Worm (Caenorhabditis elegans): ENCODE data around the gene T02H6.11.

Gene T02H6.11

ce11 chrII:696776-697532 is 4.0 kb downstream of the T02H6.11 start:
- TF ChIP-seq T22C8.4 (GFP tag; IDR thresholded peaks at IDR 0.05), result peak; percentile 75
- peak; percentile 66 for TF ChIP-seq klf-2 (GFP tag; conservative IDR thresholded peaks at IDR 0.05)
- TF ChIP-seq ref-1 (GFP tag; conservative IDR thresholded peaks at IDR 0.05), result peak; percentile 59
- peak; percentile 23; the same call in 1 of the 2 replicates for TF ChIP-seq ztf-29 (GFP tag; IDR thresholded peaks at IDR 0.05)
- peak; percentile 69 for TF ChIP-seq flt-1 (GFP tag; IDR thresholded peaks at IDR 0.05)
- TF ChIP-seq tab-1 (GFP tag; IDR thresholded peaks at IDR 0.05), result peak; percentile 81

DNA sequence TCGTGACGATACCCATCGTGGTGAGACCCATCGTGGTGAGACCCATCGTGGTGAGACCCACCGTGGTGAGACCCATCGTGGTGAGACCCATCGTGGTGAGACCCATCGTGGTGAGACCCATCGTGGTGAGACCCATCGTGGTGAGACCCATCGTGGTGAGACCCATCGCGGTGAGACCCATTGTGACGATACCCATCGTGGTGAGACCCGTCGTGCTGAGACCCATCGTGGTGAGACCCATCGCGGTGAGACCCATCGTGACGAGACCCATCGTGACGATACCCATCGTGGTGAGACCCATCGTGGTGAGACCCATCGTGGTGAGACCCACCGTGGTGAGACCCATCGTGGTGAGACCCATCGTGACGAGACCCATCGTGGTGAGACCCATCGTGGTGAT is 5.8 kb downstream of the T02H6.11 start:
- TF ChIP-seq tab-1 (GFP tag; IDR thresholded peaks at IDR 0.05) (peak; percentile 80), T22C8.4 (GFP tag; IDR thresholded peaks at IDR 0.05) (peak; percentile 34; the same call in 1 of the 2 replicates), ref-1 (GFP tag; conservative IDR thresholded peaks at IDR 0.05) (0 out of 2 replicates have a peak, but pooled peaks have one; percentile 28), ztf-23 (GFP tag; IDR thresholded peaks at IDR 0.05) (peak; percentile 41; the same call in 1 of the 2 replicates)

DNA sequence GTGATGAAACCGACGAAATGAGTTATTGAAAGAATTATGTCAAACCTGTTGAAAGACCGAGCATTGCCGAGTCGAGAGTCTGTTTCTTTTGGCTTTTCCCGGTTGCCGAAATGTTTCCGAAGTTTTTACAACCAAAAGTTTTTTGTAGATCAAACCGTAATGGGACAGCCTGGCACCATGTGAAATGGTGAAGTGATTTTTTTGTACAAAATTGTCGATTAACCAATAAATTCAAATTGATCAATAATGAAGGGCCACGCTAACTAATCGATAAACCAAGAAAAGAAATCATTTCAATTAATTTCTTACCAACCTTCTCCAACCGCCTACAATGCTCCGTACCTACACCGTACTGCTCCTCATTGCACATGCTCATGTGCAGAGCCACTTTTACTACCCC is 9.4 kb downstream of the T02H6.11 start, which contains the start of gene T02H6.3:
Gene T02H6.3, plus strand, starts transcription at position 301 of the 400 bp plus-strand sequence.
- TF ChIP-seq ztf-29 (GFP tag; IDR thresholded peaks at IDR 0.05) (no peak), ref-1 (GFP tag; conservative IDR thresholded peaks at IDR 0.05) (no peak)

DNA sequence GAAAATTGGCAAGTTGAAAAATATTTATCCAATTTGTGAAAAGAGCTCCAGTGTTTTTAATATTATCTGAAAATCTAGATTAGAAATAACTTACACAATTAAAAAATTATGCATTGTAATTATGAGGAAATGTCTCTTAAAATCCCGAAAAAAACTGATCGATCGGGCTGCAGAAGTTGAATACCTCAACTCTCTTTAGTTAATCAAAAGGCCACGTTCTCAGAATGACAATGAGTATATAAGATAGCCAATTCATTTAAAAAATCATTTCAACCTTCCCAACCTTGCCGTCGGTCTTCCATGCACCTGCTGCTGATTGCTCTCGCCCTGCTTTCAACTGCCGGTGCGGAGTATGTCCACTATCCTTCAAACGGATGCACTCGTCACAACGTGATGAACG is 11.2 kb downstream of the T02H6.11 start, which contains the start of gene T02H6.4:
Gene T02H6.4, plus strand, starts transcription at position 301 of the 400 bp plus-strand sequence.
- TF ChIP-seq med-1 (GFP tag; optimal IDR thresholded peaks at IDR 0.05; ENCODE audit: insufficient read depth) (no peak), flt-1 (GFP tag; IDR thresholded peaks at IDR 0.05) (no peak), ztf-29 (GFP tag; IDR thresholded peaks at IDR 0.05) (no peak), ref-1 (GFP tag; conservative IDR thresholded peaks at IDR 0.05) (no peak), T22C8.4 (GFP tag; IDR thresholded peaks at IDR 0.05) (no peak)

ce11 chrII:684811-685210 is 16.1 kb downstream of the T02H6.11 start, which contains the start of gene T02H6.5:
T02H6.5 (plus strand) TSS chrII:685111.
- no peak for TF ChIP-seq med-1 (GFP tag; optimal IDR thresholded peaks at IDR 0.05; ENCODE audit: insufficient read depth)

- TF ChIP-seq tab-1 (GFP tag; IDR thresholded peaks at IDR 0.05), result no peak
- no peak for TF ChIP-seq ref-1 (GFP tag; conservative IDR thresholded peaks at IDR 0.05)
- TF ChIP-seq med-1 (GFP tag; optimal IDR thresholded peaks at IDR 0.05; ENCODE audit: insufficient read depth), result no peak
- TF ChIP-seq flt-1 (GFP tag; IDR thresholded peaks at IDR 0.05), result no peak
- no peak for TF ChIP-seq ztf-29 (GFP tag; IDR thresholded peaks at IDR 0.05)
- TF ChIP-seq klf-2 (GFP tag; conservative IDR thresholded peaks at IDR 0.05), result no peak
- TF ChIP-seq ztf-23 (GFP tag; IDR thresholded peaks at IDR 0.05), result no peak
- no peak for TF ChIP-seq T22C8.4 (GFP tag; IDR thresholded peaks at IDR 0.05)
- no peak for TF ChIP-seq cog-1 (tag; optimal IDR thresholded peaks at IDR 0.05)
Measured at ce11 chrII:683467-683866, 17.5 kb downstream of the T02H6.11 start, which contains the start of gene T02H6.6. T02H6.6 (plus strand) TSS chrII:683767.

ce11 chrII:682326-682725 is 18.6 kb downstream of the T02H6.11 start, which contains the start of gene T02H6.7:
T02H6.7 (plus strand) TSS chrII:682626.
- TF ChIP-seq ref-1 (GFP tag; conservative IDR thresholded peaks at IDR 0.05), result no peak
- TF ChIP-seq ztf-29 (GFP tag; IDR thresholded peaks at IDR 0.05), result no peak
- no peak for TF ChIP-seq flt-1 (GFP tag; IDR thresholded peaks at IDR 0.05)
- no peak for TF ChIP-seq ztf-23 (GFP tag; IDR thresholded peaks at IDR 0.05)
- no peak for TF ChIP-seq med-1 (GFP tag; optimal IDR thresholded peaks at IDR 0.05; ENCODE audit: insufficient read depth)
- no peak for TF ChIP-seq cog-1 (tag; optimal IDR thresholded peaks at IDR 0.05)
- no peak for TF ChIP-seq klf-2 (GFP tag; conservative IDR thresholded peaks at IDR 0.05)
- no peak for TF ChIP-seq T22C8.4 (GFP tag; IDR thresholded peaks at IDR 0.05)
- no peak for TF ChIP-seq tab-1 (GFP tag; IDR thresholded peaks at IDR 0.05)

ce11 chrII:680612-681011 is 20.3 kb downstream of the T02H6.11 start, which contains the start of the genes T02H6.10 and T02H6.8:
T02H6.10 (minus strand) TSS chrII:680712.
T02H6.8 (plus strand) TSS chrII:680832.
- no peak for TF ChIP-seq klf-2 (GFP tag; conservative IDR thresholded peaks at IDR 0.05)
- no peak for TF ChIP-seq cog-1 (tag; optimal IDR thresholded peaks at IDR 0.05)
- TF ChIP-seq T22C8.4 (GFP tag; IDR thresholded peaks at IDR 0.05), result no peak
- no peak for TF ChIP-seq flt-1 (GFP tag; IDR thresholded peaks at IDR 0.05)
- no peak for TF ChIP-seq ztf-29 (GFP tag; IDR thresholded peaks at IDR 0.05)
- no peak for TF ChIP-seq tab-1 (GFP tag; IDR thresholded peaks at IDR 0.05)
- no peak for TF ChIP-seq ref-1 (GFP tag; conservative IDR thresholded peaks at IDR 0.05)
- TF ChIP-seq med-1 (GFP tag; optimal IDR thresholded peaks at IDR 0.05; ENCODE audit: insufficient read depth), result no peak
- TF ChIP-seq ztf-23 (GFP tag; IDR thresholded peaks at IDR 0.05), result no peak

- TF ChIP-seq T22C8.4 (GFP tag; IDR thresholded peaks at IDR 0.05) (no peak), ref-1 (GFP tag; conservative IDR thresholded peaks at IDR 0.05) (no peak), ztf-29 (GFP tag; IDR thresholded peaks at IDR 0.05) (no peak), tab-1 (GFP tag; IDR thresholded peaks at IDR 0.05) (no peak), klf-2 (GFP tag; conservative IDR thresholded peaks at IDR 0.05) (no peak), med-1 (GFP tag; optimal IDR thresholded peaks at IDR 0.05; ENCODE audit: insufficient read depth) (no peak), flt-1 (GFP tag; IDR thresholded peaks at IDR 0.05) (no peak), cog-1 (tag; optimal IDR thresholded peaks at IDR 0.05) (no peak), ztf-23 (GFP tag; IDR thresholded peaks at IDR 0.05) (no peak)
Measured at ce11 chrII:678581-678980, 22.3 kb downstream of the T02H6.11 start, which contains the start of gene T02H6.9. T02H6.9 (plus strand) TSS chrII:678881.

DNA sequence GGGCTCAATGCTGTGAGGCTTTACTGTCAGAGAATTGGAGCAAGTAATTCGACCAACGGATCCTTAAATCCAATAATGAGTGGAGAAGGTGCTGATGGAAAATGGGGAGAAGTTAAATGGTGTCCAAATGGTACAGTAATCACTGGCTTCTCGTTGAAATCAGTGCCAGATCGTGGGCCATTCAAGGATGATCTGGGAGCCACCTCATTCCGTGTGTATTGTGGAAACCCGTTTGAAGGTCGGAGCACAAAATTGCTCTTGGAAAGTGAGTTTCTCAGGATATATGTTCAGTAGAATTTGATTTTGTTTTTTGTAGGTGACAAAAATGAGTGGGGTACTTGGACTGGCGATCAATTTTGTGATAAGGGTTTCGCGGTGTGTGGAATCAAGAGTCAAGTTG is 25.1 kb downstream of the T02H6.11 start:
- TF ChIP-seq ztf-29 (GFP tag; IDR thresholded peaks at IDR 0.05) (no peak), med-1 (GFP tag; optimal IDR thresholded peaks at IDR 0.05; ENCODE audit: insufficient read depth) (no peak), ztf-23 (GFP tag; IDR thresholded peaks at IDR 0.05) (no peak), T22C8.4 (GFP tag; IDR thresholded peaks at IDR 0.05) (no peak)

Data from whole organism, midembryonic.